Fruit fly (Drosophila melanogaster): ENCODE results near the gene La.

The La gene

DNA sequence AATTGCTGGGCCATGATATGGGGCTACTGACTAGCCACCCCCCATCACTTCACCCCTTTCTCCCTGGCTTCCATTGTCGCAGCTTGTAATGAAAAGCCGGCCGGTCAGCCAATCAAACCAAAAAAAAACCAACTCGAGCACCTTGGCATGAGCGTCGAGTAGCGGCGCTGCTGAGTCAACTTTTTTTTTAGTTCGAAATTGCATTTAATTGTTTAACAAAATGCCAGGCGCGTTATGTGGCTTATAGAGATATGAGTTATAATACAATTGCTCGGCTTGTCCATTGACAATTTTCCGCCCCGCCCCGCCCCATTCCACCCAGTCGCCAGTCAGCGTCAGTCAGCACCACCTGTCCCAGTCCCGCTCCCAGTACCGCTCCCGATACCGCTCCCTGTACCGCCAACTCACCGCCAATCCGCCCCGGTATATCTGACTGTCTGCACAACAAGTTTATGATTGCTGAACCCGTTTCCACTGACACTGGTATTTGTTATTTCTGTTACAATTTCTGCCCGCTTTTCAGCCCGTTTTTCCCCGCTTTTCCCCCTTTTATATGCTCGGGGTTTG lies 28.5 kb downstream of the La start:
- TF ChIP-seq svp (GFP tag) (no peak), OdsH (GFP tag; optimal IDR thresholded peaks at IDR 0.05) (no peak), Hr4 (GFP tag; optimal IDR thresholded peaks at IDR 0.05) (no peak), CG11762 (GFP tag; optimal IDR thresholded peaks at IDR 0.05; ENCODE audit: insufficient read depth) (no peak), Hr38 (GFP tag; optimal IDR thresholded peaks at IDR 0.05) (no peak), fd85E (GFP tag; optimal IDR thresholded peaks at IDR 0.05) (no peak), Eip93F (GFP tag; optimal IDR thresholded peaks at IDR 0.05) (no peak), CG8119 (GFP tag; IDR thresholded peaks at IDR 0.05) (no peak), acj6 (GFP tag; optimal IDR thresholded peaks at IDR 0.05) (no peak), CG10631 (GFP tag; optimal IDR thresholded peaks at IDR 0.05) (no peak), CG34406 (GFP tag; optimal IDR thresholded peaks at IDR 0.05) (no peak), ss (GFP tag; optimal IDR thresholded peaks at IDR 0.05) (no peak), Lpt (GFP tag; optimal IDR thresholded peaks at IDR 0.05) (no peak), Met (GFP tag; optimal IDR thresholded peaks at IDR 0.05) (no peak), topi (GFP tag; optimal IDR thresholded peaks at IDR 0.05) (no peak)

DNA sequence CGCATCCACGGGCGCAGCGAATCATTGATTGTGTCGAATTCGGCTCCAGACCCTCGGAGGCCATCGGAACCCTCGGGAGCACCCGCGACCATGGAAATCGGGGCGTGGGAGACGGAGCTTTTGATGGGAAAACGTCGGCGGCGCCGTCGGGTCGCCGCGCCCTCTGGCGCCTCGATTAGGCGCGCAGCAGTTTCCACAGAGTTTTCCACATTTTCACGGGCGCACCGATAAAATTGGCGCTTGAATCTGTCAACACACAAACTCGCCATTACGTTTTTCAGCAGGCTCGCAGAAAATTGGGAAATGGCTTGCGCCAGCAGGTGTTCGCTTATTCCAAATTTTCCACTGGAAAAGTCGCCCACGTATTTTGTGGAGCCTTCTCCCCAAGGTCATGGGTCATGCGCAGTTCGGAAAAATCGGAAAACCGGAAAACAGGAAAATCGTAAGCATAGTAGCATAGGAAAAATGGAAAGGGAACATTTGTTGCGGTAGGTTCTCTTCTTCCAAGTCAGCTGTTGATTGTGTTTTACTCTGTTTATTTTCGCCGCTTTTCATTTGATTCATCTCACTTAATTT lies 35.0 kb downstream of the La start:
- TF ChIP-seq svp (GFP tag) (peak; percentile 56), Met (GFP tag; optimal IDR thresholded peaks at IDR 0.05) (no peak)

DNA sequence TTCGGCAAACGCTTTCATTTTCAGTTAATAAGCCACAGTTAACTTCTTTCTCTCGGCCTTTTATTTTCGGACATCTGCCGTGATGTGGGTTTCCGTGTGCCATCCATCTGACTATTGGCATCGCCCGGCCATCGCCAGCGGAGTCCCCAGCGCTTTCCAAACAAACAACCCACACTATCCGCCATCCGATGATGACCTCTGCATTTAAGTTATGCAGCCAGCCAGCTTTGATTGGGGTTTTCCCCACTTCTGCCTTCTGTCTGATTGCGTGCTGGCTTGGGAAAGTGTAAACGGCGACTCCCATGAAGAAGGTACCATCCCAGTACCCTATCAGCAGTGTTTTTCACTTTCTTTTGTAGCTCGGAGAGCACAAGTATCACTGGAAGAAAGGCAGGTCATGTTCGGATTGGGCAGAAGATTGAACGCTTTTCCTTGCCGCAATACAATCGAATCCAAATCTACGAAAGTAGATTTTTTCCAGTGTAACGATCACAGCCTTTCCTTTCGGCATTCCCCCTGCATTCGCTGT lies 36.6 kb downstream of the La start:
- TF ChIP-seq cyc (GFP tag; optimal IDR thresholded peaks at IDR 0.05) (no peak), Gug (GFP tag; IDR thresholded peaks at IDR 0.05) (no peak), Sox102F (GFP tag; optimal IDR thresholded peaks at IDR 0.05) (no peak), Eip78C (GFP tag) (no peak), Met (GFP tag; optimal IDR thresholded peaks at IDR 0.05) (no peak), CG8119 (GFP tag; IDR thresholded peaks at IDR 0.05) (no peak), CG8319 (GFP tag; optimal IDR thresholded peaks at IDR 0.05) (no peak), Eip93F (GFP tag; optimal IDR thresholded peaks at IDR 0.05) (no peak), CG8632 (GFP tag; optimal IDR thresholded peaks at IDR 0.05) (no peak), CG6276 (GFP tag; optimal IDR thresholded peaks at IDR 0.05) (no peak)

DNA sequence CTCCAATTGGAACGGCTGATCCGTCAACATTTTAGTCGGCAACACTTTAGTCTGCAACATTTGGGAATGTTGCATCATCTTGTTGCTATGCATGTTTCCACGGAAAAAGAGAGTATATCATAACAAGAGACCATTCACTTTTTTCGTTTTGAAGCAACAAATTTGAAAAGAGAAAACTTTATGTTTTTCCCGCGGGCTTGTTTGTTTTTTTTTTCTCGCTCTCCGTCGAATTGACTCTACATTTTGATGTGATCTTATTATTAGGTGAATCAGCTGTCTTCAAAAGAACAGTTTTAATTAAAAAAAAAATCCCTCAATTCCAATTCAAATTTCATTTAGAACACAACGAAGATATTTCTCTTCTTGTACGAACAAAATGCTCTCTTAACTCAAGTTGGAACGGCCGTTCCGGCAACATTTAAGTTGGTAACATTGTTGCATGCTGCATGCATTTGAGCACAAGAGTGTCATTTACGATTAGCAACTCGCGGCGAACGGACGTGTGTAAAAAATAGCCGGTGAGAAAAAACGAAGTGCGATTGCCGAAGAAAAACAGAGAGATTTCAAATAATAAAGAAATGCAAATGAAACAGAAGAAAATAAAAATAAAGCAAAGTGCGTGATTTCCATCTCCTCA lies 38.9 kb downstream of the La start, which contains the start of gene spir:
spir (plus strand) TSS at position 469 of the 637 bp plus-strand sequence.
- TF ChIP-seq Smox (GFP tag; optimal IDR thresholded peaks at IDR 0.05): no peak
- peak; percentile 8 for TF ChIP-seq achi (GFP tag; optimal IDR thresholded peaks at IDR 0.05)
- TF ChIP-seq Eip93F (GFP tag; optimal IDR thresholded peaks at IDR 0.05): no peak
- no peak for TF ChIP-seq CG8319 (GFP tag; optimal IDR thresholded peaks at IDR 0.05)
- no peak for TF ChIP-seq cyc (GFP tag; optimal IDR thresholded peaks at IDR 0.05)
- TF ChIP-seq OdsH (GFP tag; optimal IDR thresholded peaks at IDR 0.05): no peak
- no peak for TF ChIP-seq CG3032 (tag; optimal IDR thresholded peaks at IDR 0.05)
- peak; percentile 6 for TF ChIP-seq topi (GFP tag; optimal IDR thresholded peaks at IDR 0.05)
- TF ChIP-seq dsx (GFP tag; optimal IDR thresholded peaks at IDR 0.05; ENCODE audit: poor library complexity, severe bottlenecking): peak; percentile 87
- TF ChIP-seq CG6854 (GFP tag; optimal IDR thresholded peaks at IDR 0.05): peak; percentile 65
- TF ChIP-seq CG15336 (GFP tag; IDR thresholded peaks at IDR 0.05): peak; percentile 37; the same call in 1 of the 2 replicates
- peak; percentile 42 for TF ChIP-seq Sox102F (GFP tag; optimal IDR thresholded peaks at IDR 0.05)
- TF ChIP-seq CG11294 (GFP tag; IDR thresholded peaks at IDR 0.05): no peak
- TF ChIP-seq fkh (GFP tag; optimal IDR thresholded peaks at IDR 0.05): no peak
- TF ChIP-seq Ets96B (tag; optimal IDR thresholded peaks at IDR 0.05): no peak
- no peak for TF ChIP-seq CG4318 (GFP tag; optimal IDR thresholded peaks at IDR 0.05)
- TF ChIP-seq CG1621 (tag; optimal IDR thresholded peaks at IDR 0.05): no peak
- no peak for TF ChIP-seq acj6 (GFP tag; optimal IDR thresholded peaks at IDR 0.05)
- no peak for TF ChIP-seq CG6808 (GFP tag; optimal IDR thresholded peaks at IDR 0.05)
- no peak for TF ChIP-seq pdm3 (GFP tag; optimal IDR thresholded peaks at IDR 0.05)
- no peak for TF ChIP-seq Lpt (GFP tag; optimal IDR thresholded peaks at IDR 0.05)
- no peak for TF ChIP-seq svp (GFP tag)
- peak; percentile 3 for TF ChIP-seq CG3919 (GFP tag; optimal IDR thresholded peaks at IDR 0.05)
- TF ChIP-seq CG8119 (GFP tag; IDR thresholded peaks at IDR 0.05): peak; percentile 43; the same call in 2 of the 3 replicates
- TF ChIP-seq CG6276 (GFP tag; optimal IDR thresholded peaks at IDR 0.05): peak; percentile 12
- TF ChIP-seq vri (GFP tag; optimal IDR thresholded peaks at IDR 0.05): peak; percentile 56
- TF ChIP-seq CG8632 (GFP tag; optimal IDR thresholded peaks at IDR 0.05): no peak
- TF ChIP-seq CG10631 (GFP tag; optimal IDR thresholded peaks at IDR 0.05): no peak
- TF ChIP-seq CG6792 (GFP tag; optimal IDR thresholded peaks at IDR 0.05): no peak
- no peak for TF ChIP-seq Hr4 (GFP tag; optimal IDR thresholded peaks at IDR 0.05)
- TF ChIP-seq CG9139 (GFP tag; optimal IDR thresholded peaks at IDR 0.05): peak; percentile 14
- TF ChIP-seq CG31627 (GFP tag; optimal IDR thresholded peaks at IDR 0.05): no peak
- peak; percentile 10 for TF ChIP-seq CG32006 (GFP tag; optimal IDR thresholded peaks at IDR 0.05)
- no peak for TF ChIP-seq CG11762 (GFP tag; optimal IDR thresholded peaks at IDR 0.05; ENCODE audit: insufficient read depth)
- no peak for TF ChIP-seq fd85E (GFP tag; optimal IDR thresholded peaks at IDR 0.05)

Measured in whole organism, prepupa.